Worm (Caenorhabditis elegans) whole organism, L4 larva: ENCODE data around the gene F36G9.7.

ENCODE experiments used
- F10B5.3 ChIP-seq: sonication (generic microtip); optimal IDR thresholded peaks from 2 replicates; lab custom pipeline; 2016; ENCODE audit warnings: mild to moderate bottlenecking, missing genetic modification characterization, missing compliant biosample characterization
- fos-1 ChIP-seq: fragments of 150-350 bp; optimal IDR thresholded peaks from 2 replicates; lab custom pipeline; 2014; ENCODE audit warnings: missing biosample characterization, missing genetic modification characterization
- lin-13 ChIP-seq: fragments of 150-350 bp; optimal IDR thresholded peaks from 2 replicates; lab custom pipeline; 2014; ENCODE audit warnings: missing biosample characterization, missing genetic modification reagents, missing genetic modification characterization
- lin-15B ChIP-seq: fragments of 150-350 bp; sonication (generic microtip); optimal IDR thresholded peaks from 3 replicates; lab custom pipeline; 2014; ENCODE audit warnings: missing biosample characterization, missing genetic modification characterization
- lsy-2 ChIP-seq, 2 experiments: fragments of 150-350 bp in 1 of 2; sonication (generic microtip) in 1 of 2; optimal IDR thresholded peaks; 2 replicates each; lab custom pipeline; 2014 to 2017; ENCODE audit warnings: missing biosample characterization in 2 of 2, missing genetic modification characterization in 2 of 2
- mes-2 ChIP-seq: sonication (generic microtip); optimal IDR thresholded peaks from 2 replicates; lab custom pipeline; 2016; ENCODE audit warnings: missing genotype, mild to moderate bottlenecking, missing genetic modification characterization, missing compliant biosample characterization; ENCODE audit not compliant: poor library complexity, severe bottlenecking
- nhr-28 ChIP-seq: fragments of 150-350 bp; optimal IDR thresholded peaks from 2 replicates; lab custom pipeline; 2014; ENCODE audit warnings: missing biosample characterization, missing genetic modification characterization
- snpc-4 ChIP-seq: fragments of 150-350 bp; optimal IDR thresholded peaks from 2 replicates; lab custom pipeline; 2014; ENCODE audit warnings: missing biosample characterization, missing genetic modification characterization
- zag-1 ChIP-seq: fragments of 150-350 bp; optimal IDR thresholded peaks from 2 replicates; lab custom pipeline; 2014; ENCODE audit warnings: missing biosample characterization, missing genetic modification characterization

DNA sequence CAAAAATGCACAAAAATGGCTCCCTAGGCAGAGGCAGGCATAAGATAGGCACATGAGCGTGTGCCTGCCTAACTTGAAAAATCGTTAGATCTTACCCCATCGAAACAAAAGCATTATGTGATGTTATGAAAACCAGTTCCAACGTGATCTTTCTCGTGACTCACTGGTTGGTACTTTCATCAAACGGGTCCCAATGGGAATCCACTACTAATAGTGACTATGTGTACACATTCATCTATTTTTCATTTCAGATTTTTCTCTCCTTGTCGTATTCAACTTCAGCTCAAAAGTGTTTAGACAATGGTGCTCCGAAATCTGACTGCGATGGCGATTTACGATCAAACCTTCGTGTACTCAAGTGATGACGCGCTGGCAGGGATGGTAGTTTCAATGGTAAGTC lies 48.1 kb upstream of the F36G9.7 start, which contains the start of gene srx-43:
- TF ChIP-seq lsy-2 (tag; optimal IDR thresholded peaks at IDR 0.05; lab: Kevin White, UChicago) = no peak
- no peak for TF ChIP-seq lin-15B
- no peak for TF ChIP-seq F10B5.3
- TF ChIP-seq lin-13 (GFP tag; lab: Kevin White, UChicago) = no peak
- TF ChIP-seq nhr-28 (tag; lab: Kevin White, UChicago) = no peak
- no peak for TF ChIP-seq mes-2
- TF ChIP-seq snpc-4 (tag; lab: Kevin White, UChicago) = no peak
- no peak for TF ChIP-seq zag-1 (tag; lab: Kevin White, UChicago)
- TF ChIP-seq fos-1 (tag; lab: Kevin White, UChicago) = no peak
